Fruit fly (Drosophila melanogaster) whole organism, embryonic: ENCODE data around the gene CG14102.

ENCODE experiments used
- Blimp-1 ChIP-seq: fragments of 200-800 bp; sonication (Bioruptor generic); optimal IDR thresholded peaks from 3 replicates; lab custom pipeline; 2018; ENCODE audit warnings: missing biosample characterization, missing genetic modification characterization, mild to moderate bottlenecking, moderate library complexity, missing genetic modification reagents
- CG14667 ChIP-seq: fragments of 200-800 bp; sonication (Bioruptor generic); IDR thresholded peaks from 2 replicates; pipeline ENCODE4 v1.3.6; 2022; ENCODE audit warnings: missing biosample characterization, missing genetic modification characterization
- CG1602 ChIP-seq: fragments of 200-800 bp; sonication (Bioruptor generic); optimal IDR thresholded peaks from 3 replicates; lab custom pipeline; 2016; ENCODE audit warnings: missing biosample characterization, missing genetic modification characterization
- CG1647 ChIP-seq: fragments of 200-800 bp; sonication (Bioruptor generic); optimal IDR thresholded peaks from 3 replicates; lab custom pipeline; 2016; ENCODE audit warnings: missing biosample characterization, missing genetic modification characterization
- CG3995 ChIP-seq: fragments of 200-800 bp; sonication (Bioruptor generic); optimal IDR thresholded peaks from 3 replicates; lab custom pipeline; 2016; ENCODE audit warnings: missing biosample characterization, missing genetic modification characterization
- dmrt11E ChIP-seq: fragments of 200-800 bp; sonication (Bioruptor generic); optimal IDR thresholded peaks from 3 replicates; lab custom pipeline; 2018; ENCODE audit warnings: missing biosample characterization, mild to moderate bottlenecking, missing genetic modification characterization, moderate library complexity
- jing ChIP-seq: fragments of 200-800 bp; sonication (Bioruptor generic); optimal IDR thresholded peaks from 2 replicates; lab custom pipeline; 2018; ENCODE audit warnings: missing biosample characterization, mild to moderate bottlenecking, missing genetic modification characterization
- rib ChIP-seq: fragments of 200-800 bp; sonication (Bioruptor generic); IDR thresholded peaks from 2 replicates; pipeline ENCODE4 v1.3.6; 2022; ENCODE audit warnings: missing biosample characterization, missing genetic modification characterization
- scrt ChIP-seq: fragments of 200-800 bp; sonication (Bioruptor generic); optimal IDR thresholded peaks from 2 replicates; lab custom pipeline; 2018; ENCODE audit warnings: missing biosample characterization, mild to moderate bottlenecking, missing genetic modification characterization, moderate library complexity

DNA sequence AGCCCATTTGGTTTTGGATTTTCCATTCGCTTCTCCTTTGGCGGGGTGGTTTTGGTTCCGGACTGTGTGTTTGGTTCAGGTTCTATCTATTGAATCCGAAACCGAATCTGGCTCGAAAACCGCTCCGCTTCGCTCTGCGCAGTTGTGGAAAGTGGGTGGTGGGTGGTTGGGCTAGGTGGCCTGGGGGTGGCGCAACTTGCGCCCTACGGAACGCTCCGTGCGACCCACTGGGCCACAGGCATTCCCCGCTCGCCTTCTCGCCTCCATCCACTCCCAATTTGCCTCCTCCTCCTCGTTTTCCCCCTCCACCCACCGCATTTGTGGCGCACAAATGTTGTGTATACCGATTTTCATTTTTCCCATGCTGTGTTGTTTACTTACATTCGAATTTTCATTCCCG, 17.6 kb upstream of the CG14102 start:
- no peak for TF ChIP-seq CG1602 (GFP tag; lab: Kevin White, UChicago)
- TF ChIP-seq dmrt11E = no peak
- no peak for TF ChIP-seq CG3995 (GFP tag; lab: Kevin White, UChicago)
- TF ChIP-seq rib (GFP tag; lab: Robert Waterston, UW) = no peak
- TF ChIP-seq CG1647 (GFP tag; lab: Kevin White, UChicago) = no peak
- TF ChIP-seq CG14667 (GFP tag; lab: Robert Waterston, UW) = no peak
- TF ChIP-seq Blimp-1 (GFP tag; lab: Kevin White, UChicago) = no peak
- TF ChIP-seq jing (GFP tag; lab: Kevin White, UChicago) = no peak
- no peak for TF ChIP-seq scrt (GFP tag; lab: Kevin White, UChicago)
